Worm (Caenorhabditis elegans) whole organism, L4 larva: ENCODE data around the gene lin-52.

Source experiments
- D1046.2 ChIP-seq: fragments of 200-800 bp; sonication (Bioruptor generic); IDR thresholded peaks from 2 replicates; pipeline ENCODE4 v1.3.6; 2022; ENCODE audit warnings: missing genetic modification characterization, missing compliant biosample characterization
- F10B5.3 ChIP-seq: sonication (generic microtip); optimal IDR thresholded peaks from 2 replicates; lab custom pipeline; 2016; ENCODE audit warnings: mild to moderate bottlenecking, missing genetic modification characterization, missing compliant biosample characterization
- F37D6.2 ChIP-seq: sonication (generic microtip); optimal IDR thresholded peaks from 2 replicates; lab custom pipeline; 2016; ENCODE audit warnings: mild to moderate bottlenecking, missing genetic modification characterization, missing compliant biosample characterization
- F44E2.7 ChIP-seq: fragments of 200-800 bp; sonication (Bioruptor generic); IDR thresholded peaks from 2 replicates; pipeline ENCODE4 v2.1.2; 2022; ENCODE audit warnings: missing genetic modification characterization, missing compliant biosample characterization
- F49E8.2 ChIP-seq: sonication (generic microtip); optimal IDR thresholded peaks from 2 replicates; lab custom pipeline; 2016; ENCODE audit warnings: missing compliant biosample characterization, mild to moderate bottlenecking, missing genetic modification characterization, borderline replicate concordance
- T26A8.4 ChIP-seq: fragments of 200-800 bp; sonication (Bioruptor generic); IDR thresholded peaks from 2 replicates; pipeline ENCODE4 v1.3.6; 2022; ENCODE audit warnings: missing genetic modification characterization, missing compliant biosample characterization
- Y105C5A.15 ChIP-seq: fragments of 200-800 bp; sonication (Bioruptor generic); IDR thresholded peaks from 2 replicates; pipeline ENCODE4 v1.3.6; 2022; ENCODE audit warnings: missing genetic modification characterization, missing compliant biosample characterization
- Y48G9A.11 ChIP-seq: fragments of 200-800 bp; sonication (Bioruptor generic); IDR thresholded peaks from 2 replicates; pipeline ENCODE4 v1.3.6; 2022; ENCODE audit warnings: missing genetic modification reagents, missing genetic modification characterization, missing compliant biosample characterization
- aha-1 ChIP-seq: fragments of 150-350 bp; peaks from one replicate; lab custom pipeline; 2014; ENCODE audit warnings: missing biosample characterization, missing genetic modification characterization
- ceh-28 ChIP-seq: fragments of 150-350 bp; optimal IDR thresholded peaks from 2 replicates; lab custom pipeline; 2014; ENCODE audit warnings: missing biosample characterization, missing genetic modification reagents, missing genetic modification characterization
- ceh-32 ChIP-seq: sonication (generic microtip); optimal IDR thresholded peaks from 2 replicates; lab custom pipeline; 2016; ENCODE audit warnings: mild to moderate bottlenecking, missing genetic modification characterization, missing compliant biosample characterization; ENCODE audit not compliant: poor library complexity
- ceh-44 ChIP-seq: fragments of 200-800 bp; sonication (Bioruptor generic); IDR thresholded peaks from 2 replicates; pipeline ENCODE4 v1.3.6; 2022; ENCODE audit warnings: missing genetic modification reagents, missing genetic modification characterization, missing compliant biosample characterization
- ceh-62 ChIP-seq: sonication (generic microtip); optimal IDR thresholded peaks from 2 replicates; lab custom pipeline; 2017; ENCODE audit warnings: missing biosample characterization, missing genetic modification characterization
- ceh-82 ChIP-seq: sonication (generic microtip); optimal IDR thresholded peaks from 2 replicates; lab custom pipeline; 2017; ENCODE audit warnings: missing biosample characterization, missing genetic modification characterization
- ces-1 ChIP-seq: fragments of 150-350 bp; sonication (generic microtip); optimal IDR thresholded peaks from 4 replicates; lab custom pipeline; 2014; ENCODE audit warnings: missing biosample characterization, missing genetic modification reagents, missing genetic modification characterization
- cey-2 ChIP-seq: sonication (generic microtip); optimal IDR thresholded peaks from 3 replicates; lab custom pipeline; 2017; ENCODE audit warnings: missing genetic modification characterization, mild to moderate bottlenecking, missing compliant biosample characterization, antibody characterized with exemption, borderline replicate concordance; ENCODE audit not compliant: insufficient read depth
- daf-12 ChIP-seq: fragments of 150-350 bp; optimal IDR thresholded peaks from 2 replicates; lab custom pipeline; 2014; ENCODE audit warnings: missing biosample characterization, missing genetic modification reagents, missing genetic modification characterization
- daf-16 ChIP-seq, 3 experiments: sonication (generic microtip); optimal IDR thresholded peaks; 2 replicates each; lab custom pipeline; 2016 to 2017; ENCODE audit warnings: missing genetic modification characterization in 3 of 3, missing genetic modification reagents in 3 of 3, mild to moderate bottlenecking in 2 of 3, missing compliant biosample characterization in 2 of 3, missing biosample characterization in 1 of 3, moderate library complexity in 1 of 3
- daf-19 ChIP-seq: fragments of 200-800 bp; sonication (Bioruptor generic); conservative IDR thresholded peaks from 2 replicates; pipeline ENCODE4 v1.3.6; 2022; ENCODE audit warnings: missing genetic modification characterization, missing compliant biosample characterization
- dmd-6 ChIP-seq: fragments of 200-800 bp; sonication (Bioruptor generic); IDR thresholded peaks from 2 replicates; pipeline ENCODE4 v1.3.6; 2022; ENCODE audit warnings: missing genetic modification reagents, missing genetic modification characterization, missing compliant biosample characterization
- dmd-8 ChIP-seq: fragments of 200-800 bp; sonication (Bioruptor generic); IDR thresholded peaks from 2 replicates; pipeline ENCODE4 v1.3.6; 2022; ENCODE audit warnings: missing genetic modification characterization, missing compliant biosample characterization
- dpl-1 ChIP-seq: fragments of 150-350 bp; optimal IDR thresholded peaks from 2 replicates; lab custom pipeline; 2014; ENCODE audit warnings: missing biosample characterization, missing genetic modification reagents, missing genetic modification characterization
- dve-1 ChIP-seq: sonication (generic microtip); optimal IDR thresholded peaks from 2 replicates; lab custom pipeline; 2017; ENCODE audit warnings: antibody characterized with exemption, mild to moderate bottlenecking, missing genetic modification characterization, missing compliant biosample characterization; ENCODE audit not compliant: insufficient read depth
- fkh-10 ChIP-seq: fragments of 150-350 bp; optimal IDR thresholded peaks from 2 replicates; lab custom pipeline; 2014; ENCODE audit warnings: missing biosample characterization, missing genetic modification reagents, missing genetic modification characterization
- gei-8 ChIP-seq: fragments of 200-800 bp; sonication (Bioruptor generic); optimal IDR thresholded peaks from 2 replicates; lab custom pipeline; 2018; ENCODE audit warnings: mild to moderate bottlenecking, missing genetic modification characterization, missing compliant biosample characterization
- jun-1 ChIP-seq: fragments of 150-350 bp; optimal IDR thresholded peaks from 2 replicates; lab custom pipeline; 2014; ENCODE audit warnings: missing biosample characterization, missing genetic modification reagents, missing genetic modification characterization
- lim-7 ChIP-seq: fragments of 200-800 bp; sonication (Bioruptor generic); IDR thresholded peaks from 2 replicates; pipeline ENCODE4 v1.3.6; 2022; ENCODE audit warnings: missing genetic modification characterization, missing compliant biosample characterization
- lin-38 ChIP-seq: fragments of 200-800 bp; sonication (Bioruptor generic); IDR thresholded peaks from 2 replicates; pipeline ENCODE4 v1.3.6; 2022; ENCODE audit warnings: missing genetic modification reagents, missing genetic modification characterization, missing compliant biosample characterization
- lin-39 ChIP-seq: fragments of 150-350 bp; optimal IDR thresholded peaks from 2 replicates; lab custom pipeline; 2014; ENCODE audit warnings: missing biosample characterization, missing genetic modification reagents, missing genetic modification characterization
- lsy-2 ChIP-seq, 2 experiments: fragments of 150-350 bp in 1 of 2; sonication (generic microtip) in 1 of 2; optimal IDR thresholded peaks; 2 replicates each; lab custom pipeline; 2014 to 2017; ENCODE audit warnings: missing biosample characterization in 2 of 2, missing genetic modification characterization in 2 of 2
- mdl-1 ChIP-seq, 2 experiments: fragments of 150-350 bp in 1 of 2; sonication (generic microtip) in 1 of 2; optimal IDR thresholded peaks; 2 replicates each; lab custom pipeline; 2014 to 2017; ENCODE audit warnings: missing biosample characterization in 2 of 2, missing genetic modification characterization in 2 of 2
- mes-2 ChIP-seq: sonication (generic microtip); optimal IDR thresholded peaks from 2 replicates; lab custom pipeline; 2016; ENCODE audit warnings: missing genotype, mild to moderate bottlenecking, missing genetic modification characterization, missing compliant biosample characterization; ENCODE audit not compliant: poor library complexity, severe bottlenecking
- mxl-3 ChIP-seq: fragments of 200-800 bp; sonication (Bioruptor generic); optimal IDR thresholded peaks from 2 replicates; lab custom pipeline; 2018; ENCODE audit warnings: mild to moderate bottlenecking, missing genetic modification characterization, missing compliant biosample characterization
- nhr-10 ChIP-seq: fragments of 150-350 bp; optimal IDR thresholded peaks from 2 replicates; lab custom pipeline; 2014; ENCODE audit warnings: missing biosample characterization, missing genetic modification characterization
- nhr-28 ChIP-seq: fragments of 150-350 bp; optimal IDR thresholded peaks from 2 replicates; lab custom pipeline; 2014; ENCODE audit warnings: missing biosample characterization, missing genetic modification characterization
- nhr-42 ChIP-seq: fragments of 200-800 bp; sonication (Bioruptor generic); IDR thresholded peaks from 2 replicates; pipeline ENCODE4 v1.3.6; 2022; ENCODE audit warnings: missing genetic modification characterization, missing compliant biosample characterization
- nhr-76 ChIP-seq: fragments of 150-350 bp; optimal IDR thresholded peaks from 2 replicates; lab custom pipeline; 2014; ENCODE audit warnings: missing biosample characterization, missing genetic modification characterization
- pha-4 ChIP-seq, 2 experiments: fragments of 150-350 bp in 1 of 2; fragments of 200-800 bp in 1 of 2; sonication (Bioruptor generic) in 1 of 2; IDR thresholded peaks in 1 of 2; optimal IDR thresholded peaks in 1 of 2; 2 replicates each; pipeline versions ENCODE4 v1.3.6 to Lab custom; 2014 to 2022; ENCODE audit warnings: missing genetic modification characterization in 2 of 2, missing genetic modification reagents in 2 of 2, missing biosample characterization in 1 of 2, missing compliant biosample characterization in 1 of 2
- set-16 ChIP-seq: fragments of 200-800 bp; sonication (Bioruptor generic); IDR thresholded peaks from 2 replicates; pipeline ENCODE4 v1.3.6; 2022; ENCODE audit warnings: missing genetic modification reagents, missing genetic modification characterization, missing compliant biosample characterization
- skn-1 ChIP-seq: fragments of 150-350 bp; optimal IDR thresholded peaks from 2 replicates; lab custom pipeline; 2014; ENCODE audit warnings: missing biosample characterization, missing genetic modification characterization
- snpc-1.2 ChIP-seq: fragments of 200-800 bp; sonication (Bioruptor generic); IDR thresholded peaks from 2 replicates; pipeline ENCODE4 v1.3.6; 2022; ENCODE audit warnings: missing genetic modification reagents, missing genetic modification characterization, missing compliant biosample characterization
- snpc-4 ChIP-seq: fragments of 150-350 bp; optimal IDR thresholded peaks from 2 replicates; lab custom pipeline; 2014; ENCODE audit warnings: missing biosample characterization, missing genetic modification characterization
- tra-1 ChIP-seq: fragments of 200-800 bp; sonication (Bioruptor generic); IDR thresholded peaks from 2 replicates; pipeline ENCODE4 v1.3.6; 2022; ENCODE audit warnings: missing genetic modification reagents, missing genetic modification characterization, missing compliant biosample characterization
- unc-130 ChIP-seq: sonication (generic microtip); optimal IDR thresholded peaks from 2 replicates; lab custom pipeline; 2016; ENCODE audit warnings: missing genetic modification reagents, missing genetic modification characterization, missing compliant biosample characterization
- unc-39 ChIP-seq: sonication (generic microtip); optimal IDR thresholded peaks from 2 replicates; lab custom pipeline; 2017; ENCODE audit warnings: missing biosample characterization, missing genetic modification characterization
- unc-62 ChIP-seq, 3 experiments: fragments of 150-350 bp in 1 of 3; sonication (generic microtip); optimal IDR thresholded peaks in 2 of 3; peaks in 1 of 3; 1 replicate in 1 of 3; 2 replicates in 2 of 3; lab custom pipeline; 2014 to 2017; ENCODE audit warnings: missing biosample characterization in 3 of 3, missing genetic modification characterization in 3 of 3, missing genetic modification reagents in 3 of 3, missing genotype in 1 of 3
- zfp-2 ChIP-seq: sonication (generic microtip); optimal IDR thresholded peaks from 2 replicates; lab custom pipeline; 2016; ENCODE audit warnings: mild to moderate bottlenecking, missing genetic modification characterization, missing compliant biosample characterization

The lin-52 gene

ce11 chrIII:9861470-9862342 lies 37.2 kb upstream of the lin-52 start (continued):
- TF ChIP-seq daf-19 (0 out of 2 replicates have a peak, but pooled peaks have one; percentile 35), gei-8 (peak; percentile 78), dpl-1 (GFP tag; lab: Kevin White, UChicago) (peak; percentile 37), mes-2 (tag; lab: Kevin White, UChicago) (peak; percentile 87), T26A8.4 (peak; percentile 83), dve-1 (tag; lab: Kevin White, UChicago) (peak; percentile 17), tra-1 (peak; percentile 84), F10B5.3 (no peak), ces-1 (GFP tag; lab: Kevin White, UChicago) (no peak), ceh-44 (peak; percentile 82), ceh-82 (tag; lab: Kevin White, UChicago) (no peak), Y105C5A.15 (GFP tag; lab: Robert Waterston, UW) (peak; percentile 92), dmd-6 (GFP tag; lab: Robert Waterston, UW) (peak; percentile 71), Y48G9A.11 (GFP tag; lab: Robert Waterston, UW) (peak; percentile 65; the same call in 1 of the 2 replicates), ceh-28 (no peak), snpc-1.2 (GFP tag; lab: Robert Waterston, UW) (peak; percentile 60; the same call in 1 of the 2 replicates), daf-16 (GFP tag; optimal IDR thresholded peaks at IDR 0.05; lab: Kevin White, UChicago) (peak in 1 of 2 experiments; percentile 18), daf-16 (tag; optimal IDR thresholded peaks at IDR 0.05; lab: Kevin White, UChicago) (peak; percentile 40), ceh-32 (tag; lab: Kevin White, UChicago) (no peak), mxl-3 (GFP tag; lab: Kevin White, UChicago) (peak; percentile 52), lsy-2 (tag; optimal IDR thresholded peaks at IDR 0.05; lab: Kevin White, UChicago) (peak in 1 of 2 experiments; percentile 49), aha-1 (tag; lab: Kevin White, UChicago) (peak; percentile 75), nhr-42 (GFP tag; lab: Robert Waterston, UW) (peak; percentile 67; the same call in 1 of the 2 replicates), F37D6.2 (tag; lab: Kevin White, UChicago) (peak; percentile 44), nhr-10 (tag; lab: Kevin White, UChicago) (no peak), D1046.2 (no peak), F44E2.7 (peak; percentile 89; the same call in 1 of the 2 replicates), cey-2 (tag; lab: Kevin White, UChicago) (no peak), lin-39 (tag; lab: Kevin White, UChicago) (no peak), daf-12 (tag; lab: Kevin White, UChicago) (no peak), jun-1 (tag; lab: Kevin White, UChicago) (no peak), unc-62 (GFP tag; optimal IDR thresholded peaks at IDR 0.05 in 1 of 2; lab: Kevin White, UChicago) (peak in 1 of 2 experiments; percentile 96), unc-62 (tag; optimal IDR thresholded peaks at IDR 0.05; lab: Kevin White, UChicago) (no peak), set-16 (no peak), lin-38 (peak; percentile 82), unc-130 (GFP tag; lab: Kevin White, UChicago) (peak; percentile 36), nhr-28 (tag; lab: Kevin White, UChicago) (no peak), skn-1 (tag; lab: Kevin White, UChicago) (no peak), F49E8.2 (tag; lab: Kevin White, UChicago) (peak; percentile 46), lim-7 (GFP tag; lab: Robert Waterston, UW) (peak; percentile 96), mdl-1 (tag; optimal IDR thresholded peaks at IDR 0.05; lab: Kevin White, UChicago) (no peak), ceh-62 (tag; lab: Kevin White, UChicago) (no peak), zfp-2 (tag; lab: Kevin White, UChicago) (no peak), nhr-76 (no peak), pha-4 (GFP tag; IDR thresholded peaks at IDR 0.05; lab: Robert Waterston, UW) (peak; percentile 81; the same call in 1 of the 2 replicates), pha-4 (tag; optimal IDR thresholded peaks at IDR 0.05; lab: Kevin White, UChicago) (no peak), dmd-8 (GFP tag; lab: Robert Waterston, UW) (peak; percentile 97), unc-39 (tag; lab: Kevin White, UChicago) (no peak), fkh-10 (peak; percentile 8), snpc-4 (no peak)
